Fruit fly (Drosophila melanogaster) whole organism, wandering third instar larva: ENCODE measurements around the gene Nckx30C.
A peak's percentile ranks its signal among the peaks of the same experiment; 100 is the strongest.

ENCODE experiments used
- CG32264 ChIP-seq: fragments of 200-800 bp; sonication (Bioruptor generic); optimal IDR thresholded peaks from 2 replicates; lab custom pipeline; 2016; ENCODE audit warnings: missing biosample characterization, missing genetic modification characterization
- Jra ChIP-seq: sonication (Bioruptor generic); optimal IDR thresholded peaks from 2 replicates; lab custom pipeline; 2016; ENCODE audit warnings: missing biosample characterization, missing genetic modification characterization
- Vsx2 ChIP-seq: fragments of 200-300, 225-300 bp; sonication (Bioruptor generic); optimal IDR thresholded peaks from 2 replicates; lab custom pipeline; 2018; ENCODE audit warnings: missing biosample characterization, missing genetic modification characterization; ENCODE audit not compliant: partially characterized antibody
- ey ChIP-seq: fragments of 200-800 bp; sonication (Bioruptor generic); optimal IDR thresholded peaks from 2 replicates; lab custom pipeline; 2016; ENCODE audit warnings: missing biosample characterization, missing genetic modification characterization
- h ChIP-seq: fragments of 200-800 bp; sonication (Bioruptor generic); optimal IDR thresholded peaks from 3 replicates; lab custom pipeline; 2016; ENCODE audit warnings: missing biosample characterization, mild to moderate bottlenecking, missing genetic modification characterization
- pan ChIP-seq: fragments of >200 bp; optimal IDR thresholded peaks from 2 replicates; lab custom pipeline; 2017
- usp ChIP-seq: fragments of >200 bp; optimal IDR thresholded peaks from 2 replicates; lab custom pipeline; 2017; ENCODE audit warnings: missing biosample characterization, missing genetic modification characterization

- TF ChIP-seq CG32264 (GFP tag; lab: Kevin White, UChicago) (no peak), pan (lab: Kevin White, UChicago) (no peak), Vsx2 (no peak), ey (GFP tag; lab: Kevin White, UChicago) (no peak), Jra (GFP tag; lab: Kevin White, UChicago) (no peak), h (GFP tag; lab: Kevin White, UChicago) (peak; percentile 25), usp (GFP tag; lab: Kevin White, UChicago) (no peak)
Measured at dm6 chr2L:9783130-9783529, 36.8 kb upstream of the Nckx30C start.
